Fruit fly (Drosophila melanogaster) whole organism, embryonic: ENCODE data around the gene Eno.

Experiments used
- CG10147 ChIP-seq: fragments of 200-800 bp; sonication (Bioruptor generic); optimal IDR thresholded peaks from 2 replicates; lab custom pipeline; 2019; ENCODE audit warnings: missing biosample characterization, mild to moderate bottlenecking, missing genetic modification characterization, moderate library complexity
- CG10543 ChIP-seq: fragments of 200-800 bp; sonication (Bioruptor generic); optimal IDR thresholded peaks from 3 replicates; lab custom pipeline; 2017; ENCODE audit warnings: missing biosample characterization, mild to moderate bottlenecking, missing genetic modification characterization, moderate library complexity
- CG11085 ChIP-seq: fragments of 200-800 bp; sonication (Bioruptor generic); IDR thresholded peaks from 2 replicates; pipeline ENCODE4 v1.3.6; 2022; ENCODE audit warnings: missing biosample characterization, missing genetic modification characterization
- CG13123 ChIP-seq: fragments of 200-800 bp; sonication (Bioruptor generic); optimal IDR thresholded peaks from 2 replicates; lab custom pipeline; 2016; ENCODE audit warnings: missing biosample characterization, missing genetic modification characterization
- CG17359 ChIP-seq: fragments of 200-800 bp; sonication (Bioruptor generic); optimal IDR thresholded peaks from 3 replicates; lab custom pipeline; 2018; ENCODE audit warnings: missing biosample characterization, mild to moderate bottlenecking, missing genetic modification characterization, moderate library complexity
- CG2202 ChIP-seq: fragments of 200-800 bp; sonication (Bioruptor generic); optimal IDR thresholded peaks from 2 replicates; lab custom pipeline; 2018; ENCODE audit warnings: missing biosample characterization, mild to moderate bottlenecking, missing genetic modification characterization
- CG32767 ChIP-seq: fragments of 200-800 bp; sonication (Bioruptor generic); IDR thresholded peaks from 2 replicates; pipeline ENCODE4 v1.3.6; 2022; ENCODE audit warnings: missing biosample characterization, missing genetic modification characterization
- CG3407 ChIP-seq: fragments of 200-800 bp; sonication (Bioruptor generic); optimal IDR thresholded peaks from 2 replicates; lab custom pipeline; 2018; ENCODE audit warnings: missing biosample characterization, mild to moderate bottlenecking, missing genetic modification characterization
- CG34376 ChIP-seq: fragments of 200-800 bp; sonication (Bioruptor generic); optimal IDR thresholded peaks from 2 replicates; lab custom pipeline; 2018; ENCODE audit warnings: missing biosample characterization, mild to moderate bottlenecking, missing genetic modification characterization
- CG42726 ChIP-seq: fragments of 200-800 bp; sonication (Bioruptor generic); IDR thresholded peaks from 2 replicates; pipeline ENCODE4 v1.3.6; 2022; ENCODE audit warnings: missing biosample characterization, missing genetic modification characterization; ENCODE audit not compliant: partially characterized antibody
- CG4328 ChIP-seq: fragments of 200-800 bp; sonication (Bioruptor generic); optimal IDR thresholded peaks from 3 replicates; lab custom pipeline; 2017; ENCODE audit warnings: missing biosample characterization, missing genetic modification reagents, missing genetic modification characterization
- CG4424 ChIP-seq: fragments of 200-800 bp; sonication (Bioruptor generic); optimal IDR thresholded peaks from 3 replicates; lab custom pipeline; 2016; ENCODE audit warnings: missing biosample characterization, missing genetic modification characterization
- CG5953 ChIP-seq: fragments of 200-800 bp; sonication (Bioruptor generic); IDR thresholded peaks from 2 replicates; pipeline ENCODE4 v1.3.6; 2022; ENCODE audit warnings: missing biosample characterization, missing genetic modification characterization
- CG6791 ChIP-seq: fragments of 200-800 bp; sonication (Bioruptor generic); IDR thresholded peaks from 3 replicates; pipeline ENCODE4 v1.3.6; 2022; ENCODE audit warnings: missing biosample characterization, missing genetic modification characterization; ENCODE audit not compliant: partially characterized antibody
- CG7271 ChIP-seq: fragments of 200-800 bp; sonication (Bioruptor generic); optimal IDR thresholded peaks from 2 replicates; lab custom pipeline; 2018; ENCODE audit warnings: missing biosample characterization, mild to moderate bottlenecking, missing genetic modification characterization, moderate library complexity
- CG7745 ChIP-seq: fragments of 200-800 bp; sonication (Bioruptor generic); optimal IDR thresholded peaks from 2 replicates; lab custom pipeline; 2018; ENCODE audit warnings: missing biosample characterization, mild to moderate bottlenecking, missing genetic modification characterization, moderate library complexity
- CG7987 ChIP-seq: fragments of 200-800 bp; sonication (Bioruptor generic); optimal IDR thresholded peaks from 2 replicates; lab custom pipeline; 2018; ENCODE audit warnings: missing biosample characterization, mild to moderate bottlenecking, missing genetic modification characterization, moderate library complexity
- CG8089 ChIP-seq: fragments of 200-800 bp; sonication (Bioruptor generic); optimal IDR thresholded peaks from 3 replicates; lab custom pipeline; 2016; ENCODE audit warnings: missing biosample characterization, missing genetic modification characterization
- Dbx ChIP-seq: fragments of 200-800 bp; sonication (Bioruptor generic); IDR thresholded peaks from 3 replicates; pipeline ENCODE4 v1.3.6; 2022; ENCODE audit warnings: missing biosample characterization, missing genetic modification characterization
- Ets65A ChIP-seq: fragments of 200-800 bp; sonication (Bioruptor generic); peaks from one replicate; lab custom pipeline; 2016; ENCODE audit warnings: missing biosample characterization, missing genetic modification characterization
- Ets97D ChIP-seq: fragments of 200-800 bp; sonication (Bioruptor generic); optimal IDR thresholded peaks from 3 replicates; lab custom pipeline; 2016; ENCODE audit warnings: missing biosample characterization, missing genetic modification characterization
- Hr78 ChIP-seq, 2 experiments: fragments of 200-800 bp in 1 of 2; fragments of >200 bp in 1 of 2; sonication (Bioruptor generic) in 1 of 2; optimal IDR thresholded peaks; 2 replicates each; lab custom pipeline; 2017 to 2019; ENCODE audit warnings: missing biosample characterization in 2 of 2, missing genetic modification characterization in 2 of 2, mild to moderate bottlenecking in 1 of 2, moderate library complexity in 1 of 2
- Med ChIP-seq: fragments of 200-800 bp; sonication (Bioruptor generic); peaks from one replicate; lab custom pipeline; 2016; ENCODE audit warnings: missing biosample characterization, missing genetic modification characterization, mild to moderate bottlenecking, inconsistent platforms, moderate library complexity
- NFAT ChIP-seq: fragments of 200-800 bp; sonication (Bioruptor generic); IDR thresholded peaks from 2 replicates; pipeline ENCODE4 v1.3.6; 2022; ENCODE audit warnings: missing biosample characterization, missing genetic modification characterization
- NK7.1 ChIP-seq: fragments of 200-800 bp; sonication (Bioruptor generic); optimal IDR thresholded peaks from 3 replicates; lab custom pipeline; 2016; ENCODE audit warnings: missing biosample characterization, missing genetic modification characterization
- Nf-YC ChIP-seq: fragments of 200-800 bp; optimal IDR thresholded peaks from 3 replicates; lab custom pipeline; 2019; ENCODE audit warnings: missing biosample characterization, mild to moderate bottlenecking, missing genetic modification characterization, moderate library complexity
- PHDP ChIP-seq: fragments of 200-800 bp; sonication (Bioruptor generic); optimal IDR thresholded peaks from 3 replicates; lab custom pipeline; 2018; ENCODE audit warnings: missing biosample characterization, mild to moderate bottlenecking, missing genetic modification characterization, moderate library complexity
- Pdp1 ChIP-seq, 2 experiments: fragments of 200-800 bp; sonication (Bioruptor generic); optimal IDR thresholded peaks; 3 replicates each; lab custom pipeline; 2016; ENCODE audit warnings: missing biosample characterization in 2 of 2, missing genetic modification characterization in 2 of 2, mild to moderate bottlenecking in 1 of 2, moderate library complexity in 1 of 2
- Sry-δ ChIP-seq: fragments of 200-800 bp; sonication (Bioruptor generic); optimal IDR thresholded peaks from 2 replicates; lab custom pipeline; 2016; ENCODE audit warnings: missing biosample characterization, missing genetic modification characterization
- Stat92E ChIP-seq, 3 experiments: fragments of >200 bp in 2 of 3; fragments of 200-800 bp in 1 of 3; sonication (Bioruptor generic) in 1 of 3; optimal IDR thresholded peaks; 2 replicates each; lab custom pipeline; 2017 to 2019; ENCODE audit warnings: missing biosample characterization in 3 of 3, missing genetic modification characterization in 3 of 3, mild to moderate bottlenecking in 1 of 3, moderate library complexity in 1 of 3
- Usf ChIP-seq: fragments of 200-800 bp; sonication (Bioruptor generic); optimal IDR thresholded peaks from 2 replicates; lab custom pipeline; 2017; ENCODE audit warnings: missing genotype, missing biosample characterization, missing genetic modification characterization
- az2 ChIP-seq: fragments of 200-800 bp; sonication (Bioruptor generic); optimal IDR thresholded peaks from 3 replicates; lab custom pipeline; 2016; ENCODE audit warnings: missing biosample characterization, missing genetic modification characterization
- bcd ChIP-seq: fragments of 200-800 bp; sonication (Bioruptor generic); optimal IDR thresholded peaks from 2 replicates; lab custom pipeline; 2017; ENCODE audit warnings: missing biosample characterization, mild to moderate bottlenecking, missing genetic modification characterization
- chinmo ChIP-seq: fragments of 200-800 bp; sonication (Bioruptor generic); IDR thresholded peaks from 4 replicates; pipeline ENCODE4 v1.3.6; 2022; ENCODE audit warnings: missing biosample characterization, missing genetic modification characterization; ENCODE audit not compliant: partially characterized antibody
- crol ChIP-seq: fragments of 200-800 bp; sonication (Bioruptor generic); IDR thresholded peaks from 2 replicates; pipeline ENCODE4 v1.3.6; 2022; ENCODE audit warnings: missing biosample characterization, missing genetic modification characterization
- cwo ChIP-seq: fragments of 200-800 bp; sonication (Bioruptor generic); optimal IDR thresholded peaks from 3 replicates; lab custom pipeline; 2017; ENCODE audit warnings: missing biosample characterization, missing genetic modification characterization, mild to moderate bottlenecking, moderate library complexity, missing genetic modification reagents
- jigr1 ChIP-seq: fragments of 200-800 bp; sonication (Bioruptor generic); IDR thresholded peaks from 3 replicates; pipeline ENCODE4 v1.3.6; 2022; ENCODE audit warnings: missing biosample characterization, missing genetic modification characterization
- jumu ChIP-seq: fragments of 200-800 bp; sonication (Bioruptor generic); optimal IDR thresholded peaks from 3 replicates; lab custom pipeline; 2016; ENCODE audit warnings: missing biosample characterization, missing genetic modification characterization
- sd ChIP-seq: fragments of 200-800 bp; sonication (Bioruptor generic); optimal IDR thresholded peaks from 3 replicates; lab custom pipeline; 2018; ENCODE audit warnings: missing biosample characterization, mild to moderate bottlenecking, missing genetic modification characterization, moderate library complexity
- sima ChIP-seq: fragments of 200-800 bp; sonication (Bioruptor generic); optimal IDR thresholded peaks from 2 replicates; lab custom pipeline; 2016; ENCODE audit warnings: missing biosample characterization, missing genetic modification characterization
- so ChIP-seq: fragments of 200-800 bp; sonication (Bioruptor generic); IDR thresholded peaks from 3 replicates; pipeline ENCODE4 v1.3.6; 2022; ENCODE audit warnings: missing biosample characterization, missing genetic modification characterization
- stc ChIP-seq: fragments of 200-800 bp; sonication (Bioruptor generic); IDR thresholded peaks from 2 replicates; pipeline ENCODE4 v1.3.6; 2022; ENCODE audit warnings: missing biosample characterization, missing genetic modification characterization
- sug ChIP-seq: fragments of 200-800 bp; optimal IDR thresholded peaks from 2 replicates; lab custom pipeline; 2019; ENCODE audit warnings: missing biosample characterization, mild to moderate bottlenecking, missing genetic modification characterization, moderate library complexity
- zf30C ChIP-seq: fragments of 200-800 bp; sonication (Bioruptor generic); optimal IDR thresholded peaks from 3 replicates; lab custom pipeline; 2018; ENCODE audit warnings: missing biosample characterization, mild to moderate bottlenecking, missing genetic modification characterization

Eno gene

dm6 chr2L:1723135-1723936 lies 6.1 kb downstream of the Eno start (continued):
- TF ChIP-seq CG10147 (GFP tag; lab: Kevin White, UChicago) = no peak
- no peak for TF ChIP-seq CG5953 (GFP tag; lab: Robert Waterston, UW)
- no peak for TF ChIP-seq Ets97D (GFP tag; lab: Kevin White, UChicago)
- TF ChIP-seq sima = no peak
- TF ChIP-seq CG32767 (GFP tag; lab: Robert Waterston, UW) = no peak
- TF ChIP-seq sd (tag; lab: Kevin White, UChicago) = peak; percentile 50
- TF ChIP-seq CG4424 (GFP tag; lab: Kevin White, UChicago) = no peak
- TF ChIP-seq CG6791 (GFP tag; lab: Robert Waterston, UW) = no peak
- TF ChIP-seq az2 = no peak
- no peak for TF ChIP-seq jumu (GFP tag; lab: Kevin White, UChicago)
- no peak for TF ChIP-seq so (GFP tag; lab: Robert Waterston, UW)
- peak; percentile 30 for TF ChIP-seq CG2202 (tag; lab: Kevin White, UChicago)
- TF ChIP-seq CG4328 (GFP tag; lab: Kevin White, UChicago) = peak; percentile 23
- no peak for TF ChIP-seq NK7.1 (GFP tag; lab: Kevin White, UChicago)
- TF ChIP-seq CG8089 (GFP tag; lab: Kevin White, UChicago) = no peak
- TF ChIP-seq bcd (GFP tag; lab: Kevin White, UChicago) = no peak
- TF ChIP-seq jigr1 = no peak

dm6 chr2L:1722260-1722659 lies 7.2 kb downstream of the Eno start:
- TF ChIP-seq stc (GFP tag; lab: Robert Waterston, UW) (0 out of 2 replicates have a peak, but pooled peaks have one; percentile 10), Med (GFP tag; lab: Kevin White, UChicago) (peak; percentile 7), Pdp1 (GFP tag; optimal IDR thresholded peaks at IDR 0.05; lab: Kevin White, UChicago) (peak in 1 of 2 experiments; percentile 36), zf30C (GFP tag; lab: Kevin White, UChicago) (no peak), Ets65A (GFP tag; lab: Kevin White, UChicago) (peak; percentile 15), PHDP (tag; lab: Kevin White, UChicago) (no peak), CG3407 (GFP tag; lab: Kevin White, UChicago) (no peak)

dm6 chr2L:1720846-1721506 lies 8.5 kb downstream of the Eno start:
- TF ChIP-seq CG42726 (GFP tag; lab: Robert Waterston, UW) (no peak), CG17359 (tag; lab: Kevin White, UChicago) (no peak), Hr78 (GFP tag; optimal IDR thresholded peaks at IDR 0.05; lab: Kevin White, UChicago) (no peak), Sry-δ (no peak), NFAT (peak; percentile 47; the same call in 1 of the 2 replicates), CG7987 (peak; percentile 8), cwo (GFP tag; lab: Kevin White, UChicago) (peak; percentile 81), crol (GFP tag; lab: Robert Waterston, UW) (peak; percentile 26; the same call in 1 of the 2 replicates), Nf-YC (tag; lab: Kevin White, UChicago) (no peak), Stat92E (GFP tag; optimal IDR thresholded peaks at IDR 0.05; lab: Kevin White, UChicago) (no peak), CG34376 (GFP tag; lab: Kevin White, UChicago) (peak; percentile 72), Usf (GFP tag; lab: Kevin White, UChicago) (no peak), CG7271 (tag; lab: Kevin White, UChicago) (no peak), CG7745 (tag; lab: Kevin White, UChicago) (no peak), Dbx (GFP tag; lab: Robert Waterston, UW) (0 out of 3 replicates have a peak, but pooled peaks have one; percentile 10), sug (tag; lab: Kevin White, UChicago) (peak; percentile 98), CG13123 (GFP tag; lab: Kevin White, UChicago) (no peak), CG11085 (GFP tag; lab: Robert Waterston, UW) (no peak), CG10543 (GFP tag; lab: Kevin White, UChicago) (peak; percentile 34), chinmo (GFP tag; lab: Robert Waterston, UW) (0 out of 4 replicates have a peak, but pooled peaks have one; percentile 33)
